Fruit fly (Drosophila melanogaster) whole organism, pupa: Measurements from ENCODE around the gene CG12689.

Source experiments
- CG10348 ChIP-seq: fragments of 200-800 bp; sonication (Bioruptor generic); IDR thresholded peaks from 2 replicates; pipeline ENCODE4 v1.3.6; 2022; ENCODE audit warnings: missing biosample characterization, missing genetic modification characterization
- CG12605 ChIP-seq: fragments of 200-800 bp; sonication (Bioruptor generic); IDR thresholded peaks from 2 replicates; pipeline ENCODE4 v1.3.6; 2022; ENCODE audit warnings: missing biosample characterization, missing genetic modification characterization
- CG13204 ChIP-seq: fragments of 200-800 bp; sonication (Bioruptor generic); optimal IDR thresholded peaks from 2 replicates; lab custom pipeline; 2018; ENCODE audit warnings: missing biosample characterization, mild to moderate bottlenecking, missing genetic modification characterization, moderate library complexity
- CG14655 ChIP-seq: fragments of 200-800 bp; sonication (Bioruptor generic); optimal IDR thresholded peaks from 3 replicates; lab custom pipeline; 2017; ENCODE audit warnings: mild to moderate bottlenecking, missing biosample characterization, missing genetic modification reagents, missing genetic modification characterization
- CG15710 ChIP-seq: fragments of 200-800 bp; sonication (Bioruptor generic); optimal IDR thresholded peaks from 2 replicates; lab custom pipeline; 2018; ENCODE audit warnings: missing biosample characterization, mild to moderate bottlenecking, missing genetic modification characterization, moderate library complexity
- CG17806 ChIP-seq: fragments of 200-800 bp; sonication (Bioruptor generic); optimal IDR thresholded peaks from 2 replicates; lab custom pipeline; 2018; ENCODE audit warnings: missing biosample characterization, mild to moderate bottlenecking, missing genetic modification characterization, moderate library complexity
- CG32121 ChIP-seq: fragments of 200-800 bp; sonication (Bioruptor generic); IDR thresholded peaks from 2 replicates; pipeline ENCODE4 v1.3.6; 2022; ENCODE audit warnings: missing biosample characterization, missing genetic modification characterization
- CG34367 ChIP-seq: fragments of 200-800 bp; sonication (Bioruptor generic); optimal IDR thresholded peaks from 2 replicates; lab custom pipeline; 2018; ENCODE audit warnings: missing biosample characterization, mild to moderate bottlenecking, missing genetic modification characterization
- CG4496 ChIP-seq: fragments of 200-800 bp; sonication (Bioruptor generic); IDR thresholded peaks from 3 replicates; pipeline ENCODE4 v1.3.6; 2022; ENCODE audit warnings: missing biosample characterization, missing genetic modification characterization
- CG8159 ChIP-seq: fragments of 200-800 bp; sonication (Bioruptor generic); optimal IDR thresholded peaks from 3 replicates; lab custom pipeline; 2018; ENCODE audit warnings: missing biosample characterization, mild to moderate bottlenecking, missing genetic modification characterization, moderate library complexity
- CG8301 ChIP-seq: fragments of 200-800 bp; sonication (Bioruptor generic); optimal IDR thresholded peaks from 2 replicates; lab custom pipeline; 2018; ENCODE audit warnings: missing biosample characterization, mild to moderate bottlenecking, missing genetic modification characterization
- CG9948 ChIP-seq: fragments of 200-800 bp; sonication (Bioruptor generic); optimal IDR thresholded peaks from 2 replicates; lab custom pipeline; 2018; ENCODE audit warnings: missing biosample characterization, mild to moderate bottlenecking, missing genetic modification characterization, moderate library complexity
- D1 ChIP-seq: fragments of 200-800 bp; sonication (Bioruptor generic); optimal IDR thresholded peaks from 2 replicates; lab custom pipeline; 2018; ENCODE audit warnings: missing biosample characterization, mild to moderate bottlenecking, missing genetic modification characterization, moderate library complexity
- EcR ChIP-seq: fragments of 200-800 bp; sonication (Bioruptor generic); optimal IDR thresholded peaks from 3 replicates; lab custom pipeline; 2019; ENCODE audit warnings: missing biosample characterization, missing genetic modification characterization, mild to moderate bottlenecking, moderate library complexity, missing genetic modification reagents
- Ets98B ChIP-seq: fragments of 200-800 bp; sonication (Bioruptor generic); IDR thresholded peaks from 2 replicates; pipeline ENCODE4 v1.3.6; 2022; ENCODE audit warnings: missing biosample characterization, missing genetic modification characterization
- Pif1A ChIP-seq: fragments of 200-800 bp; sonication (Bioruptor generic); optimal IDR thresholded peaks from 3 replicates; lab custom pipeline; 2016; ENCODE audit warnings: missing biosample characterization, missing genetic modification characterization
- Pif1B ChIP-seq: fragments of 200-800 bp; sonication (Bioruptor generic); optimal IDR thresholded peaks from 3 replicates; lab custom pipeline; 2016; ENCODE audit warnings: missing biosample characterization, missing genetic modification characterization
- Snoo ChIP-seq: fragments of 200-800 bp; sonication (Bioruptor generic); optimal IDR thresholded peaks from 3 replicates; lab custom pipeline; 2017; ENCODE audit warnings: missing biosample characterization, mild to moderate bottlenecking, missing genetic modification characterization, inconsistent platforms
- fd96Ca ChIP-seq: fragments of 200-800 bp; sonication (Bioruptor generic); IDR thresholded peaks from 3 replicates; pipeline ENCODE4 v1.3.6; 2022; ENCODE audit warnings: missing biosample characterization, missing genetic modification characterization
- gl ChIP-seq: fragments of 200-800 bp; sonication (Bioruptor generic); optimal IDR thresholded peaks from 2 replicates; lab custom pipeline; 2018; ENCODE audit warnings: missing biosample characterization, mild to moderate bottlenecking, missing genetic modification characterization
- rn ChIP-seq: fragments of 200-800 bp; sonication (Bioruptor generic); IDR thresholded peaks from 2 replicates; pipeline ENCODE4 v1.3.6; 2022; ENCODE audit warnings: missing biosample characterization, missing genetic modification characterization

Gene CG12689

DNA sequence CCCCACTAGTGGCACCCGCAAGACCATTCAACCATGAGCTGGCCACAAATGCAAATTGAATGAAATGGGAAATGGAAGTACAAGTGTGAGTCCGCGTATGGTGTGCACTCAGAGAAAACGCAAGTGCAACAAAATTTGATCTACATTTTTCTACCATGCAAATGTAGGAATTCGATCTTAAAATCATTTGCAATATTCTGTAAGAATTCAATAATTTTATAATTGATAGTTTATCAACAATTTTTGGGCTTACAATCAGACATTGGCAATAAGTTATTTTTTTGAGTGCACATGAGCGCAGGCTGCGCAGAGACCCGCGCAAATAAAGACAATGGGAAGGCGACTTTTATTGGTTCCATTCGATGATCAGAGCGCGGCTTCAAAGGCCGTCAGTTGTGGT lies 14.7 kb downstream of the CG12689 start:
- no peak for TF ChIP-seq rn
- no peak for TF ChIP-seq CG12605 (GFP tag; lab: Robert Waterston, UW)
- TF ChIP-seq gl (tag; lab: Kevin White, UChicago): no peak
- TF ChIP-seq fd96Ca (GFP tag; lab: Robert Waterston, UW): 0 out of 3 replicates have a peak, but pooled peaks have one; percentile 42
- TF ChIP-seq Pif1B (GFP tag; lab: Kevin White, UChicago): peak; percentile 43
- TF ChIP-seq Snoo: peak; percentile 42
- TF ChIP-seq CG32121 (GFP tag; lab: Robert Waterston, UW): peak; percentile 52
- TF ChIP-seq Pif1A (GFP tag; lab: Kevin White, UChicago): peak; percentile 53
- no peak for TF ChIP-seq EcR (GFP tag; lab: Kevin White, UChicago)
- TF ChIP-seq CG14655: peak; percentile 46
- TF ChIP-seq CG8301 (tag; lab: Kevin White, UChicago): peak; percentile 43
- no peak for TF ChIP-seq CG10348 (GFP tag; lab: Robert Waterston, UW)
- TF ChIP-seq CG4496 (GFP tag; lab: Robert Waterston, UW): no peak
- TF ChIP-seq CG34367: peak; percentile 36
- no peak for TF ChIP-seq CG13204 (GFP tag; lab: Kevin White, UChicago)
- TF ChIP-seq CG17806 (tag; lab: Kevin White, UChicago): peak; percentile 62
- TF ChIP-seq CG15710 (tag; lab: Kevin White, UChicago): peak; percentile 56
- peak; percentile 9 for TF ChIP-seq D1 (tag; lab: Kevin White, UChicago)
- peak; percentile 66 for TF ChIP-seq CG8159
- peak; percentile 38 for TF ChIP-seq CG9948
- peak; percentile 26; the same call in 1 of the 2 replicates for TF ChIP-seq Ets98B (GFP tag; lab: Robert Waterston, UW)

- TF ChIP-seq CG12605 (GFP tag; lab: Robert Waterston, UW) (no peak), CG8301 (tag; lab: Kevin White, UChicago) (no peak), Pif1B (GFP tag; lab: Kevin White, UChicago) (no peak), CG9948 (no peak), D1 (tag; lab: Kevin White, UChicago) (no peak), Pif1A (GFP tag; lab: Kevin White, UChicago) (no peak), CG17806 (tag; lab: Kevin White, UChicago) (no peak), CG13204 (GFP tag; lab: Kevin White, UChicago) (no peak), CG14655 (no peak), EcR (GFP tag; lab: Kevin White, UChicago) (no peak), CG15710 (tag; lab: Kevin White, UChicago) (no peak), gl (tag; lab: Kevin White, UChicago) (no peak), fd96Ca (GFP tag; lab: Robert Waterston, UW) (no peak), CG34367 (no peak)
- TF ChIP-seq, all 21 proteins: peak for 0
Observed at dm6 chrX:7569708-7570107, 16.2 kb downstream of the CG12689 start.

dm6 chrX:7568320-7568719 lies 17.6 kb downstream of the CG12689 start:
- TF ChIP-seq CG8301 (tag; lab: Kevin White, UChicago) (no peak), CG32121 (GFP tag; lab: Robert Waterston, UW) (no peak), CG34367 (no peak), Snoo (no peak), CG12605 (GFP tag; lab: Robert Waterston, UW) (no peak), CG9948 (no peak), Pif1B (GFP tag; lab: Kevin White, UChicago) (no peak), CG10348 (GFP tag; lab: Robert Waterston, UW) (no peak), fd96Ca (GFP tag; lab: Robert Waterston, UW) (no peak), CG14655 (no peak), CG15710 (tag; lab: Kevin White, UChicago) (no peak), CG13204 (GFP tag; lab: Kevin White, UChicago) (no peak), Pif1A (GFP tag; lab: Kevin White, UChicago) (no peak), rn (no peak), gl (tag; lab: Kevin White, UChicago) (no peak), CG4496 (GFP tag; lab: Robert Waterston, UW) (no peak), EcR (GFP tag; lab: Kevin White, UChicago) (no peak), CG8159 (no peak)

- TF ChIP-seq rn (no peak), CG8159 (no peak), CG4496 (GFP tag; lab: Robert Waterston, UW) (no peak), CG15710 (tag; lab: Kevin White, UChicago) (no peak), fd96Ca (GFP tag; lab: Robert Waterston, UW) (no peak), CG12605 (GFP tag; lab: Robert Waterston, UW) (no peak), CG10348 (GFP tag; lab: Robert Waterston, UW) (no peak), gl (tag; lab: Kevin White, UChicago) (no peak), CG32121 (GFP tag; lab: Robert Waterston, UW) (no peak), CG13204 (GFP tag; lab: Kevin White, UChicago) (no peak)
Observed at dm6 chrX:7562622-7563021, 23.3 kb downstream of the CG12689 start.

DNA sequence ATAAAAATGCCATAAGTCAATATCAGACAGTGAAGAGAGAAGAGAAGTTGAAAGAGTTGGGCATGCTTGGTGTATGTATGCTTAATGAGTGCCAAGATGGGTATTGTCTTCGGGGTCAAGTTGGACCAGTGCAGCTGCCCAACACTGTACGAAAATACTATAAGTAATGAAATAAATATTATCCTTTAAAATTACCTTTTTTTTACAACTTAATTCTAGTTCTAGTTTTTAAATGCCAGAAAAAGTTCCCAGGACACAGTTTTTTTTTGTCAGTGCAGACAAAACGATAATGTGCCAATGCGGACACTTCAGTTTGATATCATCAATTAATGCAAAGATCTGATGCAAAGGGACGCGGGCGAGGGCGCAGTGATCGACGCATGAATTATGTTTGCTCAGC lies 25.2 kb downstream of the CG12689 start:
- TF ChIP-seq CG8159 (peak; percentile 20), CG8301 (tag; lab: Kevin White, UChicago) (no peak), CG17806 (tag; lab: Kevin White, UChicago) (no peak), CG15710 (tag; lab: Kevin White, UChicago) (peak; percentile 2), Ets98B (GFP tag; lab: Robert Waterston, UW) (no peak), rn (no peak), CG14655 (no peak), fd96Ca (GFP tag; lab: Robert Waterston, UW) (no peak), Pif1B (GFP tag; lab: Kevin White, UChicago) (no peak), Pif1A (GFP tag; lab: Kevin White, UChicago) (no peak)

DNA sequence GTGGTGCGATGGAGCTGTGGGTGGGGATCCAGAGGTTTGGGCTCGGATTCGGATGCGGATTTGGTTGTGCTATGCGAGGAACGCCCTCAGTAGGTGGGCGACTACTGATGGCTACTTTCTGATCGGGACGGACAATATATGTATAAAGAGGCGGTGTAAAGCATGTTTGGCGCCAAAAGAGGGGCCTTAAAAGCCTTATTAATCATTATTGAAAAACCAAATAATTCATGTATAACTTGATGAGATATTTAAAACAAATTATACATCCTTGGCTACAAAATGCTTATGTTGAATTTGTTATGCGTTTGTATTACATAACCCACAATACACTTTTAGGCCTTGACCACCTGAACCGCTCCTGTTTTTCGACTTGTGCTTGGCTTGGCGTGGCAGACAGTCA lies 26.0 kb downstream of the CG12689 start:
- peak; percentile 9 for TF ChIP-seq CG9948
- no peak for TF ChIP-seq rn
- TF ChIP-seq gl (tag; lab: Kevin White, UChicago): no peak
- no peak for TF ChIP-seq CG12605 (GFP tag; lab: Robert Waterston, UW)
- no peak for TF ChIP-seq D1 (tag; lab: Kevin White, UChicago)
- no peak for TF ChIP-seq CG32121 (GFP tag; lab: Robert Waterston, UW)
- TF ChIP-seq Pif1B (GFP tag; lab: Kevin White, UChicago): no peak
- TF ChIP-seq CG10348 (GFP tag; lab: Robert Waterston, UW): no peak
- TF ChIP-seq CG13204 (GFP tag; lab: Kevin White, UChicago): no peak
- no peak for TF ChIP-seq Pif1A (GFP tag; lab: Kevin White, UChicago)
- no peak for TF ChIP-seq CG4496 (GFP tag; lab: Robert Waterston, UW)
- no peak for TF ChIP-seq CG15710 (tag; lab: Kevin White, UChicago)
- TF ChIP-seq Ets98B (GFP tag; lab: Robert Waterston, UW): no peak
- TF ChIP-seq EcR (GFP tag; lab: Kevin White, UChicago): no peak
- no peak for TF ChIP-seq CG34367
- peak; percentile 17 for TF ChIP-seq CG8301 (tag; lab: Kevin White, UChicago)
- no peak for TF ChIP-seq fd96Ca (GFP tag; lab: Robert Waterston, UW)
- TF ChIP-seq CG17806 (tag; lab: Kevin White, UChicago): peak; percentile 38
- TF ChIP-seq CG8159: peak; percentile 41
- TF ChIP-seq CG14655: peak; percentile 38
- no peak for TF ChIP-seq Snoo
- TF ChIP-seq, all 21 proteins: peak for 5
